Worm (Caenorhabditis elegans) whole organism, L3 larva: ENCODE measurements around the gene catp-5.

ENCODE experiments used
- R02D3.7 ChIP-seq: fragments of 150-350 bp; optimal IDR thresholded peaks from 2 replicates; lab custom pipeline; 2014; ENCODE audit warnings: missing biosample characterization, missing genetic modification characterization
- ZK546.5 ChIP-seq: sonication (generic microtip); optimal IDR thresholded peaks from 2 replicates; lab custom pipeline; 2017; ENCODE audit warnings: missing biosample characterization, missing genetic modification characterization
- aly-2 ChIP-seq: fragments of 150-350 bp; optimal IDR thresholded peaks from 2 replicates; lab custom pipeline; 2014; ENCODE audit warnings: missing biosample characterization, missing genetic modification characterization
- ama-1 ChIP-seq: fragments of 150-350 bp; optimal IDR thresholded peaks from 2 replicates; lab custom pipeline; 2018
- ceh-16 ChIP-seq: sonication (generic microtip); optimal IDR thresholded peaks from 2 replicates; lab custom pipeline; 2017; ENCODE audit warnings: missing biosample characterization, missing genetic modification characterization
- ceh-28 ChIP-seq: fragments of 150-350 bp; optimal IDR thresholded peaks from 2 replicates; lab custom pipeline; 2014; ENCODE audit warnings: missing biosample characterization, missing genetic modification reagents, missing genetic modification characterization
- ceh-82 ChIP-seq: fragments of 150-350 bp; optimal IDR thresholded peaks from 2 replicates; lab custom pipeline; 2014; ENCODE audit warnings: missing biosample characterization, missing genetic modification characterization
- ceh-9 ChIP-seq: sonication (generic microtip); optimal IDR thresholded peaks from 2 replicates; lab custom pipeline; 2018; ENCODE audit warnings: missing biosample characterization, missing genetic modification characterization
- daf-12 ChIP-seq: fragments of 150-350 bp; optimal IDR thresholded peaks from 2 replicates; lab custom pipeline; 2014; ENCODE audit warnings: missing biosample characterization, missing genetic modification reagents, missing genetic modification characterization
- egl-27 ChIP-seq: sonication (generic microtip); optimal IDR thresholded peaks from 4 replicates; lab custom pipeline; 2017; ENCODE audit warnings: missing biosample characterization, missing genetic modification reagents, missing genetic modification characterization
- egl-5 ChIP-seq: fragments of 150-350 bp; optimal IDR thresholded peaks from 2 replicates; lab custom pipeline; 2017; ENCODE audit warnings: missing biosample characterization, missing genetic modification reagents, missing genetic modification characterization, inconsistent platforms
- elt-1 ChIP-seq: fragments of 150-350 bp; optimal IDR thresholded peaks from 2 replicates; lab custom pipeline; 2014; ENCODE audit warnings: missing biosample characterization, missing genetic modification characterization
- elt-3 ChIP-seq, 3 experiments: fragments of 150-350 bp in 1 of 3; sonication (generic microtip) in 2 of 3; optimal IDR thresholded peaks; 2 replicates in 2 of 3; 4 replicates in 1 of 3; lab custom pipeline; 2014 to 2017; ENCODE audit warnings: missing biosample characterization in 3 of 3, missing genetic modification characterization in 3 of 3
- eor-1 ChIP-seq, 2 experiments: fragments of 150-350 bp; optimal IDR thresholded peaks; 2 replicates each; lab custom pipeline; 2014 to 2018; ENCODE audit warnings: missing biosample characterization in 2 of 2, missing genetic modification characterization in 2 of 2
- fkh-10 ChIP-seq: sonication (generic microtip); optimal IDR thresholded peaks from 2 replicates; lab custom pipeline; 2017; ENCODE audit warnings: missing biosample characterization, missing genetic modification reagents, missing genetic modification characterization
- fkh-2 ChIP-seq: fragments of 150-350 bp; optimal IDR thresholded peaks from 2 replicates; lab custom pipeline; 2014; ENCODE audit warnings: missing biosample characterization, missing genetic modification reagents, missing genetic modification characterization
- fos-1 ChIP-seq: fragments of 150-350 bp; optimal IDR thresholded peaks from 2 replicates; lab custom pipeline; 2014; ENCODE audit warnings: missing biosample characterization, missing genetic modification characterization
- hmg-11 ChIP-seq: sonication (generic microtip); optimal IDR thresholded peaks from 2 replicates; lab custom pipeline; 2016; ENCODE audit warnings: missing genetic modification characterization, missing compliant biosample characterization
- jun-1 ChIP-seq: fragments of 150-350 bp; optimal IDR thresholded peaks from 2 replicates; lab custom pipeline; 2014; ENCODE audit warnings: missing biosample characterization, missing genetic modification reagents, missing genetic modification characterization
- lin-15B ChIP-seq: fragments of 150-350 bp; optimal IDR thresholded peaks from 2 replicates; lab custom pipeline; 2014; ENCODE audit warnings: missing biosample characterization, missing genetic modification characterization
- lin-39 ChIP-seq: fragments of 150-350 bp; optimal IDR thresholded peaks from 2 replicates; lab custom pipeline; 2018; ENCODE audit warnings: missing biosample characterization, missing genetic modification reagents, missing genetic modification characterization
- lsy-12 ChIP-seq: sonication (generic microtip); optimal IDR thresholded peaks from 2 replicates; lab custom pipeline; 2016; ENCODE audit warnings: mild to moderate bottlenecking, missing genetic modification characterization, missing compliant biosample characterization
- mdl-1 ChIP-seq: fragments of 150-350 bp; optimal IDR thresholded peaks from 2 replicates; lab custom pipeline; 2014; ENCODE audit warnings: missing biosample characterization, missing genetic modification characterization
- mml-1 ChIP-seq: fragments of 150-350 bp; sonication (generic microtip); optimal IDR thresholded peaks from 3 replicates; lab custom pipeline; 2014; ENCODE audit warnings: missing biosample characterization, missing genetic modification characterization
- nfya-1 ChIP-seq: sonication (generic microtip); optimal IDR thresholded peaks from 2 replicates; lab custom pipeline; 2017; ENCODE audit warnings: missing genetic modification characterization, mild to moderate bottlenecking, missing compliant biosample characterization, antibody characterized with exemption, moderate library complexity; ENCODE audit not compliant: insufficient read depth
- nhr-11 ChIP-seq: fragments of 150-350 bp; optimal IDR thresholded peaks from 2 replicates; lab custom pipeline; 2014; ENCODE audit warnings: missing biosample characterization, missing genetic modification characterization
- nhr-12 ChIP-seq: fragments of 150-350 bp; optimal IDR thresholded peaks from 2 replicates; lab custom pipeline; 2014; ENCODE audit warnings: missing biosample characterization, missing genetic modification characterization
- nhr-23 ChIP-seq: fragments of 150-350 bp; optimal IDR thresholded peaks from 2 replicates; lab custom pipeline; 2014; ENCODE audit warnings: missing biosample characterization, missing genetic modification reagents, missing genetic modification characterization
- nhr-237 ChIP-seq: fragments of 150-350 bp; optimal IDR thresholded peaks from 2 replicates; lab custom pipeline; 2014; ENCODE audit warnings: missing biosample characterization, missing genetic modification characterization
- nhr-25 ChIP-seq: sonication (generic microtip); optimal IDR thresholded peaks from 2 replicates; lab custom pipeline; 2017; ENCODE audit warnings: missing biosample characterization, missing genetic modification characterization
- nhr-28 ChIP-seq: fragments of 150-350 bp; optimal IDR thresholded peaks from 2 replicates; lab custom pipeline; 2014; ENCODE audit warnings: missing biosample characterization, missing genetic modification characterization
- nhr-43 ChIP-seq: sonication (generic microtip); optimal IDR thresholded peaks from 2 replicates; lab custom pipeline; 2016; ENCODE audit warnings: mild to moderate bottlenecking, missing genetic modification characterization, missing compliant biosample characterization; ENCODE audit not compliant: poor library complexity, severe bottlenecking
- nhr-67 ChIP-seq: fragments of 150-350 bp; optimal IDR thresholded peaks from 2 replicates; lab custom pipeline; 2014; ENCODE audit warnings: missing biosample characterization, missing genetic modification characterization
- nhr-76 ChIP-seq: fragments of 150-350 bp; sonication (generic microtip); optimal IDR thresholded peaks from 5 replicates; lab custom pipeline; 2014; ENCODE audit warnings: missing biosample characterization, missing genetic modification characterization
- nhr-77 ChIP-seq: fragments of 150-350 bp; optimal IDR thresholded peaks from 2 replicates; lab custom pipeline; 2014; ENCODE audit warnings: missing biosample characterization, missing genetic modification characterization
- pha-4 ChIP-seq: fragments of 150-350 bp; optimal IDR thresholded peaks from 2 replicates; lab custom pipeline; 2014; ENCODE audit warnings: missing biosample characterization, missing genetic modification reagents, missing genetic modification characterization
- pqm-1 ChIP-seq: fragments of 150-350 bp; optimal IDR thresholded peaks from 2 replicates; lab custom pipeline; 2017; ENCODE audit warnings: missing biosample characterization, missing genetic modification characterization, inconsistent platforms
- sea-2 ChIP-seq: fragments of 150-350 bp; sonication (generic microtip); optimal IDR thresholded peaks from 4 replicates; lab custom pipeline; 2014; ENCODE audit warnings: missing biosample characterization, missing genetic modification reagents, missing genetic modification characterization
- skn-1 ChIP-seq: fragments of 150-350 bp; optimal IDR thresholded peaks from 2 replicates; lab custom pipeline; 2014; ENCODE audit warnings: missing biosample characterization, missing genetic modification characterization
- snpc-4 ChIP-seq: fragments of 150-350 bp; optimal IDR thresholded peaks from 2 replicates; lab custom pipeline; 2014; ENCODE audit warnings: missing biosample characterization, missing genetic modification characterization
- tbx-2 ChIP-seq: sonication (generic microtip); optimal IDR thresholded peaks from 2 replicates; lab custom pipeline; 2016; ENCODE audit warnings: mild to moderate bottlenecking, missing genetic modification characterization, missing compliant biosample characterization
- unc-39 ChIP-seq: sonication (generic microtip); optimal IDR thresholded peaks from 4 replicates; lab custom pipeline; 2017; ENCODE audit warnings: missing biosample characterization, missing genetic modification characterization
- unc-62 ChIP-seq: fragments of 150-350 bp; sonication (generic microtip); optimal IDR thresholded peaks from 4 replicates; lab custom pipeline; 2014; ENCODE audit warnings: missing biosample characterization, missing genetic modification reagents, missing genetic modification characterization
- zag-1 ChIP-seq: fragments of 150-350 bp; optimal IDR thresholded peaks from 2 replicates; lab custom pipeline; 2014; ENCODE audit warnings: missing biosample characterization, missing genetic modification characterization
- ztf-11 ChIP-seq: fragments of 150-350 bp; optimal IDR thresholded peaks from 2 replicates; lab custom pipeline; 2014; ENCODE audit warnings: missing biosample characterization, missing genetic modification characterization
- ztf-4 ChIP-seq: fragments of 150-350 bp; optimal IDR thresholded peaks from 2 replicates; lab custom pipeline; 2014; ENCODE audit warnings: missing biosample characterization, missing genetic modification characterization

catp-5 gene

ce11 chrX:8086450-8086724 lies 12.3 kb downstream of the catp-5 start, which contains the start of gene dao-3:
dao-3 (minus strand) TSS chrX:8086550.
- TF ChIP-seq ceh-9 (no peak), snpc-4 (no peak), egl-27 (tag; lab: Kevin White, UChicago) (no peak), unc-62 (GFP tag; lab: Kevin White, UChicago) (no peak), nhr-77 (tag; lab: Kevin White, UChicago) (no peak), nhr-43 (tag; lab: Kevin White, UChicago) (no peak), unc-39 (tag; lab: Kevin White, UChicago) (no peak), lin-15B (tag; lab: Kevin White, UChicago) (no peak), nhr-23 (tag; lab: Kevin White, UChicago) (no peak), elt-1 (tag; lab: Kevin White, UChicago) (no peak), mdl-1 (no peak)
- TF ChIP-seq, all 47 proteins: peak for 0

ce11 chrX:8084669-8085068 lies 14.0 kb downstream of the catp-5 start:
- no peak for TF ChIP-seq elt-1 (tag; lab: Kevin White, UChicago)
- no peak for TF ChIP-seq lsy-12 (tag; lab: Kevin White, UChicago)
- no peak for TF ChIP-seq pha-4
- no peak for TF ChIP-seq egl-5 (tag; lab: Kevin White, UChicago)
- no peak for TF ChIP-seq ama-1 (lab: Kevin White, UChicago)
- TF ChIP-seq nhr-25 (tag; lab: Kevin White, UChicago), result no peak
- TF ChIP-seq unc-62 (GFP tag; lab: Kevin White, UChicago), result no peak
- TF ChIP-seq ZK546.5 (tag; lab: Kevin White, UChicago), result no peak
- TF ChIP-seq fos-1, result no peak
- no peak for TF ChIP-seq tbx-2 (tag; lab: Kevin White, UChicago)
- no peak for TF ChIP-seq fkh-2 (tag; lab: Kevin White, UChicago)
- TF ChIP-seq nhr-11, result no peak
- no peak for TF ChIP-seq skn-1 (tag; lab: Kevin White, UChicago)
- no peak for TF ChIP-seq nhr-28 (tag; lab: Kevin White, UChicago)
- no peak for TF ChIP-seq nhr-23 (tag; lab: Kevin White, UChicago)
- no peak for TF ChIP-seq ceh-16 (tag; lab: Kevin White, UChicago)
- TF ChIP-seq daf-12, result no peak
- no peak for TF ChIP-seq eor-1 (tag; optimal IDR thresholded peaks at IDR 0.05; lab: Kevin White, UChicago)
- TF ChIP-seq R02D3.7 (tag; lab: Kevin White, UChicago), result no peak
- TF ChIP-seq aly-2 (tag; lab: Kevin White, UChicago), result no peak

ce11 chrX:8083919-8084318 lies 14.7 kb downstream of the catp-5 start, which contains the start of gene K07E3.4:
K07E3.4 (minus strand) TSS chrX:8084018.
- no peak for TF ChIP-seq sea-2 (GFP tag; lab: Kevin White, UChicago)
- TF ChIP-seq ceh-16 (tag; lab: Kevin White, UChicago), result no peak
- peak; percentile 14 for TF ChIP-seq nhr-76 (tag; lab: Kevin White, UChicago)
- TF ChIP-seq ceh-82 (tag; lab: Kevin White, UChicago), result no peak
- TF ChIP-seq ceh-28 (tag; lab: Kevin White, UChicago), result peak; percentile 77
- TF ChIP-seq ceh-9, result no peak
- TF ChIP-seq unc-62 (GFP tag; lab: Kevin White, UChicago), result no peak
- no peak for TF ChIP-seq hmg-11 (tag; lab: Kevin White, UChicago)
- peak; percentile 85 for TF ChIP-seq elt-1 (tag; lab: Kevin White, UChicago)
- peak; percentile 53 for TF ChIP-seq jun-1 (tag; lab: Kevin White, UChicago)
- no peak for TF ChIP-seq fos-1
- TF ChIP-seq egl-27 (tag; lab: Kevin White, UChicago), result no peak
- no peak for TF ChIP-seq eor-1 (tag; optimal IDR thresholded peaks at IDR 0.05; lab: Kevin White, UChicago)
- no peak for TF ChIP-seq ztf-4 (tag; lab: Kevin White, UChicago)
- TF ChIP-seq pha-4, result no peak
- no peak for TF ChIP-seq ama-1 (lab: Kevin White, UChicago)
- no peak for TF ChIP-seq zag-1 (tag; lab: Kevin White, UChicago)
- TF ChIP-seq daf-12, result no peak
- no peak for TF ChIP-seq tbx-2 (tag; lab: Kevin White, UChicago)
- peak; percentile 71 for TF ChIP-seq pqm-1
- TF ChIP-seq nhr-77 (tag; lab: Kevin White, UChicago), result no peak
- no peak for TF ChIP-seq fkh-10 (GFP tag; lab: Kevin White, UChicago)
- TF ChIP-seq lin-39, result no peak
- TF ChIP-seq snpc-4, result peak; percentile 12
- TF ChIP-seq nhr-23 (tag; lab: Kevin White, UChicago), result peak; percentile 67
- TF ChIP-seq ZK546.5 (tag; lab: Kevin White, UChicago), result no peak
- no peak for TF ChIP-seq nhr-12 (tag; lab: Kevin White, UChicago)
- TF ChIP-seq unc-39 (tag; lab: Kevin White, UChicago), result no peak
- TF ChIP-seq mml-1 (tag; lab: Kevin White, UChicago), result no peak
- TF ChIP-seq nhr-43 (tag; lab: Kevin White, UChicago), result peak; percentile 78
- TF ChIP-seq nhr-67 (tag; lab: Kevin White, UChicago), result no peak
- no peak for TF ChIP-seq nhr-237 (tag; lab: Kevin White, UChicago)
- no peak for TF ChIP-seq egl-5 (tag; lab: Kevin White, UChicago)
- TF ChIP-seq aly-2 (tag; lab: Kevin White, UChicago), result no peak
- no peak for TF ChIP-seq nhr-11
- TF ChIP-seq nhr-25 (tag; lab: Kevin White, UChicago), result peak; percentile 82
- TF ChIP-seq elt-3 (tag; optimal IDR thresholded peaks at IDR 0.05; lab: Kevin White, UChicago), result peak in 1 of 3 experiments; percentile 62
- TF ChIP-seq ztf-11 (tag; lab: Kevin White, UChicago), result no peak
- peak; percentile 43 for TF ChIP-seq nfya-1 (tag; lab: Kevin White, UChicago)
- TF ChIP-seq lsy-12 (tag; lab: Kevin White, UChicago), result no peak
- TF ChIP-seq lin-15B (tag; lab: Kevin White, UChicago), result no peak
- TF ChIP-seq fkh-2 (tag; lab: Kevin White, UChicago), result no peak
- TF ChIP-seq R02D3.7 (tag; lab: Kevin White, UChicago), result no peak
- no peak for TF ChIP-seq nhr-28 (tag; lab: Kevin White, UChicago)
- TF ChIP-seq skn-1 (tag; lab: Kevin White, UChicago), result no peak
- TF ChIP-seq mdl-1, result peak; percentile 88
